Fruit fly (Drosophila melanogaster) whole organism, embryonic: ENCODE data around the gene Sse.

Experiments used
- CG10209 ChIP-seq: fragments of 200-800 bp; sonication (Bioruptor generic); optimal IDR thresholded peaks from 3 replicates; lab custom pipeline; 2017; ENCODE audit warnings: missing biosample characterization, mild to moderate bottlenecking, missing genetic modification characterization, missing genetic modification reagents
- CG10274 ChIP-seq: fragments of 200-800 bp; sonication (Bioruptor generic); optimal IDR thresholded peaks from 3 replicates; lab custom pipeline; 2017; ENCODE audit warnings: missing biosample characterization, mild to moderate bottlenecking, missing genetic modification characterization
- CG14965 ChIP-seq: fragments of 200-800 bp; sonication (Bioruptor generic); optimal IDR thresholded peaks from 2 replicates; lab custom pipeline; 2016; ENCODE audit warnings: missing biosample characterization, missing genetic modification characterization, borderline replicate concordance
- CG16863 ChIP-seq: fragments of 200-800 bp; sonication (Bioruptor generic); optimal IDR thresholded peaks from 3 replicates; lab custom pipeline; 2016; ENCODE audit warnings: missing biosample characterization, missing genetic modification characterization
- CG1792 ChIP-seq: fragments of 200-800 bp; sonication (Bioruptor generic); optimal IDR thresholded peaks from 2 replicates; lab custom pipeline; 2016; ENCODE audit warnings: missing biosample characterization, missing genetic modification characterization
- CG18262 ChIP-seq: fragments of 200-800 bp; optimal IDR thresholded peaks from 3 replicates; lab custom pipeline; 2019; ENCODE audit warnings: missing biosample characterization, mild to moderate bottlenecking, missing genetic modification characterization, moderate library complexity
- CG1832 ChIP-seq: fragments of 200-800 bp; sonication (Bioruptor generic); optimal IDR thresholded peaks from 2 replicates; lab custom pipeline; 2017; ENCODE audit warnings: missing biosample characterization, mild to moderate bottlenecking, missing genetic modification characterization, inconsistent platforms
- CG18619 ChIP-seq: fragments of 200-800 bp; sonication (Bioruptor generic); optimal IDR thresholded peaks from 3 replicates; lab custom pipeline; 2017; ENCODE audit warnings: missing biosample characterization, mild to moderate bottlenecking, missing genetic modification characterization
- CG2116 ChIP-seq: fragments of 200-800 bp; sonication (Bioruptor generic); optimal IDR thresholded peaks from 3 replicates; lab custom pipeline; 2018; ENCODE audit warnings: missing biosample characterization, mild to moderate bottlenecking, missing genetic modification characterization
- CG32772 ChIP-seq: fragments of 200-800 bp; sonication (Bioruptor generic); IDR thresholded peaks from 2 replicates; pipeline ENCODE4 v1.3.6; 2022; ENCODE audit warnings: missing biosample characterization, missing genetic modification characterization
- CG33557 ChIP-seq: fragments of 200-800 bp; sonication (Bioruptor generic); optimal IDR thresholded peaks from 2 replicates; lab custom pipeline; 2019; ENCODE audit warnings: missing biosample characterization, mild to moderate bottlenecking, missing genetic modification characterization, moderate library complexity
- CHES-1-like ChIP-seq: fragments of 200-800 bp; sonication (Bioruptor generic); optimal IDR thresholded peaks from 2 replicates; lab custom pipeline; 2016; ENCODE audit warnings: missing biosample characterization, missing genetic modification characterization
- Dip3 ChIP-seq: fragments of 200-800 bp; sonication (Bioruptor generic); optimal IDR thresholded peaks from 3 replicates; lab custom pipeline; 2016; ENCODE audit warnings: missing biosample characterization, missing genetic modification characterization
- E2f1 ChIP-seq: fragments of 200-800 bp; sonication (Bioruptor generic); IDR thresholded peaks from 2 replicates; pipeline ENCODE4 v1.3.6; 2022; ENCODE audit warnings: missing biosample characterization, missing genetic modification characterization
- Fer3 ChIP-seq: fragments of 200-800 bp; sonication (Bioruptor generic); optimal IDR thresholded peaks from 2 replicates; lab custom pipeline; 2018; ENCODE audit warnings: missing biosample characterization, mild to moderate bottlenecking, missing genetic modification characterization, moderate library complexity
- HmgD ChIP-seq: fragments of 200-800 bp; sonication (Bioruptor generic); optimal IDR thresholded peaks from 3 replicates; lab custom pipeline; 2016; ENCODE audit warnings: missing biosample characterization, missing genetic modification characterization
- Jarid2 ChIP-seq: fragments of 200-800 bp; sonication (Bioruptor generic); optimal IDR thresholded peaks from 3 replicates; lab custom pipeline; 2017; ENCODE audit warnings: mild to moderate bottlenecking, missing biosample characterization, missing genetic modification reagents, missing genetic modification characterization
- Oaz ChIP-seq: fragments of 200-800 bp; sonication (Bioruptor generic); IDR thresholded peaks from 2 replicates; pipeline ENCODE4 v1.3.6; 2022; ENCODE audit warnings: missing biosample characterization, missing genetic modification characterization
- Pdp1 ChIP-seq, 2 experiments: fragments of 200-800 bp; sonication (Bioruptor generic); optimal IDR thresholded peaks; 3 replicates each; lab custom pipeline; 2016; ENCODE audit warnings: missing biosample characterization in 2 of 2, missing genetic modification characterization in 2 of 2, mild to moderate bottlenecking in 1 of 2, moderate library complexity in 1 of 2
- Taf1 ChIP-seq: fragments of 200-800 bp; sonication (Bioruptor generic); IDR thresholded peaks from 2 replicates; pipeline ENCODE4 v1.3.6; 2022; ENCODE audit warnings: missing biosample characterization, missing genetic modification characterization
- Tbp ChIP-seq: fragments of >200 bp; optimal IDR thresholded peaks from 2 replicates; lab custom pipeline; 2018; ENCODE audit warnings: missing biosample characterization, missing genetic modification characterization
- ap ChIP-seq: fragments of 200-800 bp; sonication (Bioruptor generic); IDR thresholded peaks from 2 replicates; pipeline ENCODE4 v1.3.6; 2022; ENCODE audit warnings: missing biosample characterization, missing genetic modification characterization
- ash1 ChIP-seq: fragments of 200-800 bp; sonication (Bioruptor generic); optimal IDR thresholded peaks from 2 replicates; lab custom pipeline; 2018; ENCODE audit warnings: missing biosample characterization, mild to moderate bottlenecking, missing genetic modification characterization
- ci ChIP-seq: fragments of 200-800 bp; sonication (Bioruptor generic); IDR thresholded peaks from 3 replicates; pipeline ENCODE4 v1.3.6; 2022; ENCODE audit warnings: missing biosample characterization, missing genetic modification characterization
- dimm ChIP-seq: fragments of 200-800 bp; sonication (Bioruptor generic); IDR thresholded peaks from 2 replicates; pipeline ENCODE4 v1.3.6; 2022; ENCODE audit warnings: missing biosample characterization, missing genetic modification characterization
- fd3F ChIP-seq: fragments of 200-800 bp; sonication (Bioruptor generic); optimal IDR thresholded peaks from 2 replicates; lab custom pipeline; 2018; ENCODE audit warnings: missing biosample characterization, mild to moderate bottlenecking, missing genetic modification characterization, moderate library complexity
- fd96Cb ChIP-seq: fragments of 200-800 bp; sonication (Bioruptor generic); optimal IDR thresholded peaks from 2 replicates; lab custom pipeline; 2018; ENCODE audit warnings: missing biosample characterization, mild to moderate bottlenecking, missing genetic modification characterization, moderate library complexity
- gem ChIP-seq: fragments of 200-800 bp; sonication (Bioruptor generic); optimal IDR thresholded peaks from 2 replicates; lab custom pipeline; 2019; ENCODE audit warnings: missing biosample characterization, mild to moderate bottlenecking, missing genetic modification characterization, moderate library complexity
- grn ChIP-seq: fragments of 200-800 bp; sonication (Bioruptor generic); optimal IDR thresholded peaks from 3 replicates; lab custom pipeline; 2017; ENCODE audit warnings: missing biosample characterization, missing genetic modification characterization
- hkb ChIP-seq, 2 experiments: fragments of 200-800 bp in 1 of 2; fragments of >200 bp in 1 of 2; sonication (Bioruptor generic) in 1 of 2; IDR thresholded peaks in 1 of 2; optimal IDR thresholded peaks in 1 of 2; 2 replicates each; pipeline versions ENCODE4 v1.3.6 to Lab custom; 2017 to 2022; ENCODE audit warnings: missing biosample characterization in 1 of 2, missing genetic modification characterization in 1 of 2
- insv ChIP-seq, 2 experiments: fragments of 200-800 bp; sonication (Bioruptor generic); optimal IDR thresholded peaks; 3 replicates each; lab custom pipeline; 2016 to 2018; ENCODE audit warnings: missing biosample characterization in 2 of 2, missing genetic modification characterization in 2 of 2
- jumu ChIP-seq: fragments of 200-800 bp; sonication (Bioruptor generic); optimal IDR thresholded peaks from 3 replicates; lab custom pipeline; 2016; ENCODE audit warnings: missing biosample characterization, missing genetic modification characterization
- kah ChIP-seq: fragments of 200-800 bp; sonication (Bioruptor generic); optimal IDR thresholded peaks from 2 replicates; lab custom pipeline; 2018; ENCODE audit warnings: missing biosample characterization, mild to moderate bottlenecking, missing genetic modification characterization
- kni ChIP-seq: fragments of 200-800 bp; sonication (Bioruptor generic); optimal IDR thresholded peaks from 3 replicates; lab custom pipeline; 2017; ENCODE audit warnings: mild to moderate bottlenecking, missing biosample characterization, missing genetic modification reagents, missing genetic modification characterization
- nau ChIP-seq: fragments of 200-800 bp; sonication (Bioruptor generic); optimal IDR thresholded peaks from 3 replicates; lab custom pipeline; 2017; ENCODE audit warnings: missing biosample characterization, mild to moderate bottlenecking, missing genetic modification characterization, missing genetic modification reagents
- nerfin-1 ChIP-seq: fragments of 200-800 bp; sonication (Bioruptor generic); optimal IDR thresholded peaks from 3 replicates; lab custom pipeline; 2019; ENCODE audit warnings: missing biosample characterization, mild to moderate bottlenecking, missing genetic modification characterization, moderate library complexity
- salm ChIP-seq: fragments of 200-800 bp; sonication (Bioruptor generic); optimal IDR thresholded peaks from 2 replicates; lab custom pipeline; 2018; ENCODE audit warnings: missing biosample characterization, mild to moderate bottlenecking, missing genetic modification characterization
- schlank ChIP-seq: fragments of 200-800 bp; sonication (Bioruptor generic); optimal IDR thresholded peaks from 2 replicates; lab custom pipeline; 2018; ENCODE audit warnings: missing biosample characterization, mild to moderate bottlenecking, missing genetic modification characterization
- sd ChIP-seq: fragments of 200-800 bp; sonication (Bioruptor generic); optimal IDR thresholded peaks from 3 replicates; lab custom pipeline; 2018; ENCODE audit warnings: missing biosample characterization, mild to moderate bottlenecking, missing genetic modification characterization, moderate library complexity
- sens ChIP-seq: fragments of 200-800 bp; sonication (Bioruptor generic); peaks from one replicate; lab custom pipeline; 2016; ENCODE audit warnings: missing biosample characterization, missing genetic modification characterization
- shn ChIP-seq: fragments of 200-800 bp; sonication (Bioruptor generic); optimal IDR thresholded peaks from 3 replicates; lab custom pipeline; 2016; ENCODE audit warnings: missing biosample characterization, missing genetic modification characterization
- so ChIP-seq: fragments of 200-800 bp; sonication (Bioruptor generic); IDR thresholded peaks from 3 replicates; pipeline ENCODE4 v1.3.6; 2022; ENCODE audit warnings: missing biosample characterization, missing genetic modification characterization
- sob ChIP-seq: fragments of 200-800 bp; sonication (Bioruptor generic); IDR thresholded peaks from 2 replicates; pipeline ENCODE4 v1.3.6; 2022; ENCODE audit warnings: missing biosample characterization, missing genetic modification characterization
- ttk ChIP-seq: fragments of 200-800 bp; sonication (Bioruptor generic); IDR thresholded peaks from 2 replicates; pipeline ENCODE4 v2.1.2; 2022; ENCODE audit warnings: missing biosample characterization, missing genetic modification characterization
- twi ChIP-seq: fragments of 200-800 bp; optimal IDR thresholded peaks from 2 replicates; lab custom pipeline; 2019; ENCODE audit warnings: missing biosample characterization, mild to moderate bottlenecking, missing genetic modification characterization, moderate library complexity
- unc-4 ChIP-seq: fragments of 200-800 bp; sonication (Bioruptor generic); IDR thresholded peaks from 2 replicates; pipeline ENCODE4 v1.3.6; 2022; ENCODE audit warnings: missing biosample characterization, missing genetic modification characterization; ENCODE audit not compliant: partially characterized antibody
- vfl ChIP-seq: fragments of 200-800 bp; sonication (Bioruptor generic); optimal IDR thresholded peaks from 2 replicates; lab custom pipeline; 2016; ENCODE audit warnings: missing biosample characterization, missing genetic modification characterization
- vvl ChIP-seq: fragments of 200-800 bp; sonication (Bioruptor generic); IDR thresholded peaks from 2 replicates; pipeline ENCODE4 v1.3.6; 2022; ENCODE audit warnings: missing biosample characterization, missing genetic modification characterization
- wdn ChIP-seq: fragments of 200-800 bp; sonication (Bioruptor generic); IDR thresholded peaks from 2 replicates; pipeline ENCODE4 v1.3.6; 2022; ENCODE audit warnings: missing biosample characterization, missing genetic modification characterization
- z ChIP-seq: fragments of 200-800 bp; sonication (Bioruptor generic); IDR thresholded peaks from 3 replicates; pipeline ENCODE4 v1.3.6; 2022; ENCODE audit warnings: missing biosample characterization, missing genetic modification characterization
- zen ChIP-seq: fragments of 200-800 bp; sonication (Bioruptor generic); optimal IDR thresholded peaks from 3 replicates; lab custom pipeline; 2018; ENCODE audit warnings: missing biosample characterization, mild to moderate bottlenecking, missing genetic modification characterization, moderate library complexity

Gene Sse

DNA sequence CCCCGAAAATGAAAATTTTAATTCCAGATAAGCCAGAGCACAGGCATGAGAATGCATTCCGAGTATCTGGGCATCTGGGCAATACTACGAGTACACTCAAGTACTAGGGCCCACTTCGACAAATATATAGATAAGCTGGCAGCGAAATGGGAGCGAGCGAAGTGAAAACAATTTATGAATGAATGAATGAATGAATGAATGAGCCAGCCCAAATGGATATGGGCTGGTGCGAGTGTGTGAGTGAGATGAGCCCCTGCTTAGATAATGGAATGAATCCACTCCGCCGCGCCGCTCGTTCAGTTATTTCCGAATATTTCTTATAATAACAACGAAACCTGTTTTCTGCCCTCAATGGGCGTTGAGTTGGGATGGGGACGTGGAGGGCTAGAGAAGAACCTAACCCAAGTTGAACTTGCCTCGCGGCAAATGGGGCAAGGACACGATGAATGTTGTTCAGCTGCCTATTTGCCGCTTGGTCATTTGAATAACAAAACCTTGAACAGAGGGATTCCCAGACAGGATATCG, 6.2 kb downstream of the Sse start (continued):
- TF ChIP-seq Oaz (GFP tag; lab: Robert Waterston, UW) (no peak), HmgD (GFP tag; lab: Kevin White, UChicago) (no peak), CG14965 (GFP tag; lab: Kevin White, UChicago) (no peak), grn (GFP tag; lab: Kevin White, UChicago) (peak; percentile 66), E2f1 (GFP tag; lab: Robert Waterston, UW) (no peak), ash1 (GFP tag; lab: Kevin White, UChicago) (no peak), Fer3 (tag; lab: Kevin White, UChicago) (no peak), Dip3 (GFP tag; lab: Kevin White, UChicago) (no peak), CG16863 (GFP tag; lab: Kevin White, UChicago) (no peak), CG1832 (GFP tag; lab: Kevin White, UChicago) (no peak), nerfin-1 (tag; lab: Kevin White, UChicago) (peak; percentile 61), sd (tag; lab: Kevin White, UChicago) (peak; percentile 80), zen (tag; lab: Kevin White, UChicago) (no peak), unc-4 (no peak), dimm (no peak), sob (GFP tag; lab: Robert Waterston, UW) (no peak), insv (GFP tag; optimal IDR thresholded peaks at IDR 0.05; lab: Kevin White, UChicago) (peak in 1 of 2 experiments; percentile 83), gem (tag; lab: Kevin White, UChicago) (no peak), CG10274 (GFP tag; lab: Kevin White, UChicago) (no peak), CG1792 (GFP tag; lab: Kevin White, UChicago) (no peak), Pdp1 (GFP tag; optimal IDR thresholded peaks at IDR 0.05; lab: Kevin White, UChicago) (no peak), Taf1 (GFP tag; lab: Robert Waterston, UW) (no peak), so (GFP tag; lab: Robert Waterston, UW) (no peak), kah (GFP tag; lab: Kevin White, UChicago) (no peak), z (peak; percentile 96), CHES-1-like (GFP tag; lab: Kevin White, UChicago) (no peak), ttk (GFP tag; lab: Robert Waterston, UW) (no peak), Tbp (GFP tag; lab: Kevin White, UChicago) (no peak), hkb (optimal IDR thresholded peaks at IDR 0.05; lab: Kevin White, UChicago) (no peak), hkb (GFP tag; IDR thresholded peaks at IDR 0.05; lab: Robert Waterston, UW) (no peak), nau (GFP tag; lab: Kevin White, UChicago) (no peak), schlank (tag; lab: Kevin White, UChicago) (no peak), shn (GFP tag; lab: Kevin White, UChicago) (no peak), sens (GFP tag; lab: Kevin White, UChicago) (peak; percentile 75), Jarid2 (GFP tag; lab: Kevin White, UChicago) (peak; percentile 12), jumu (GFP tag; lab: Kevin White, UChicago) (no peak), fd3F (GFP tag; lab: Kevin White, UChicago) (no peak), CG18262 (tag; lab: Kevin White, UChicago) (no peak), CG18619 (GFP tag; lab: Kevin White, UChicago) (no peak), CG33557 (no peak), ci (GFP tag; lab: Robert Waterston, UW) (0 out of 3 replicates have a peak, but pooled peaks have one; percentile 55), wdn (GFP tag; lab: Robert Waterston, UW) (no peak), vvl (GFP tag; lab: Robert Waterston, UW) (peak; percentile 12; the same call in 1 of the 2 replicates), CG2116 (no peak), vfl (GFP tag; lab: Kevin White, UChicago) (no peak), kni (peak; percentile 98), CG10209 (GFP tag; lab: Kevin White, UChicago) (no peak), fd96Cb (no peak), ap (GFP tag; lab: Robert Waterston, UW) (no peak), twi (tag; lab: Kevin White, UChicago) (peak; percentile 22), CG32772 (GFP tag; lab: Robert Waterston, UW) (no peak), salm (tag; lab: Kevin White, UChicago) (no peak)
